Worm (Caenorhabditis elegans) whole organism, late embryonic: Measurements from ENCODE around the gene T04A6.2.

Experiments
- F13H6.1 ChIP-seq: sonication (generic microtip); optimal IDR thresholded peaks from 2 replicates; lab custom pipeline; 2016; ENCODE audit warnings: missing genetic modification characterization, missing compliant biosample characterization
- K09A11.1 ChIP-seq: sonication (generic microtip); optimal IDR thresholded peaks from 2 replicates; lab custom pipeline; 2017; ENCODE audit warnings: antibody characterized with exemption, mild to moderate bottlenecking, missing genetic modification characterization, missing compliant biosample characterization; ENCODE audit not compliant: insufficient read depth
- Y22D7AL.16 ChIP-seq: sonication (generic microtip); optimal IDR thresholded peaks from 2 replicates; lab custom pipeline; 2016; ENCODE audit warnings: missing genetic modification characterization, missing compliant biosample characterization
- ama-1 ChIP-seq: fragments of 150-350 bp; optimal IDR thresholded peaks from 2 replicates; lab custom pipeline; 2014
- ceh-18 ChIP-seq: sonication (generic microtip); optimal IDR thresholded peaks from 2 replicates; lab custom pipeline; 2016; ENCODE audit warnings: missing genetic modification characterization, missing compliant biosample characterization
- ceh-19 ChIP-seq: fragments of 200-800 bp; sonication (Bioruptor generic); optimal IDR thresholded peaks from 2 replicates; lab custom pipeline; 2018; ENCODE audit warnings: mild to moderate bottlenecking, missing genetic modification characterization, missing compliant biosample characterization
- ceh-2 ChIP-seq: sonication (generic microtip); optimal IDR thresholded peaks from 2 replicates; lab custom pipeline; 2016; ENCODE audit warnings: missing genotype, missing genetic modification characterization, missing compliant biosample characterization
- ceh-22 ChIP-seq: sonication (generic microtip); optimal IDR thresholded peaks from 2 replicates; lab custom pipeline; 2017; ENCODE audit warnings: missing biosample characterization, missing genetic modification characterization
- ceh-24 ChIP-seq: sonication (generic microtip); optimal IDR thresholded peaks from 2 replicates; lab custom pipeline; 2016; ENCODE audit warnings: mild to moderate bottlenecking, missing genetic modification characterization, missing compliant biosample characterization
- ceh-31 ChIP-seq: sonication (generic microtip); optimal IDR thresholded peaks from 2 replicates; lab custom pipeline; 2016; ENCODE audit warnings: missing genetic modification characterization, missing compliant biosample characterization
- ceh-9 ChIP-seq: sonication (generic microtip); optimal IDR thresholded peaks from 2 replicates; lab custom pipeline; 2016; ENCODE audit warnings: mild to moderate bottlenecking, missing genetic modification characterization, inconsistent platforms, missing compliant biosample characterization
- che-1 ChIP-seq: sonication (generic microtip); optimal IDR thresholded peaks from 2 replicates; lab custom pipeline; 2016; ENCODE audit warnings: mild to moderate bottlenecking, missing genetic modification characterization, missing compliant biosample characterization
- dmd-4 ChIP-seq: sonication (generic microtip); optimal IDR thresholded peaks from 2 replicates; lab custom pipeline; 2016; ENCODE audit warnings: borderline replicate concordance, missing genetic modification characterization, missing compliant biosample characterization
- dve-1 ChIP-seq: sonication (generic microtip); optimal IDR thresholded peaks from 2 replicates; lab custom pipeline; 2017; ENCODE audit warnings: antibody characterized with exemption, mild to moderate bottlenecking, missing genetic modification characterization, missing compliant biosample characterization
- elt-2 ChIP-seq: sonication (generic microtip); optimal IDR thresholded peaks from 2 replicates; lab custom pipeline; 2016; ENCODE audit warnings: missing genetic modification reagents, missing genetic modification characterization, missing compliant biosample characterization
- elt-4 ChIP-seq: sonication (generic microtip); optimal IDR thresholded peaks from 2 replicates; lab custom pipeline; 2016; ENCODE audit warnings: missing genetic modification characterization, missing compliant biosample characterization
- eyg-1 ChIP-seq: sonication (generic microtip); optimal IDR thresholded peaks from 2 replicates; lab custom pipeline; 2016; ENCODE audit warnings: missing genotype, missing genetic modification characterization, missing compliant biosample characterization
- fax-1 ChIP-seq: sonication (generic microtip); optimal IDR thresholded peaks from 2 replicates; lab custom pipeline; 2016; ENCODE audit warnings: missing genotype, missing genetic modification characterization, missing compliant biosample characterization
- fkh-6 ChIP-seq: sonication (generic microtip); optimal IDR thresholded peaks from 2 replicates; lab custom pipeline; 2016; ENCODE audit warnings: missing genetic modification characterization, missing compliant biosample characterization
- gmeb-2 ChIP-seq: sonication (generic microtip); optimal IDR thresholded peaks from 2 replicates; lab custom pipeline; 2016; ENCODE audit warnings: missing genetic modification characterization, inconsistent platforms, missing compliant biosample characterization
- hlh-30 ChIP-seq: sonication (generic microtip); optimal IDR thresholded peaks from 2 replicates; lab custom pipeline; 2017; ENCODE audit warnings: antibody characterized with exemption, missing genetic modification characterization, missing compliant biosample characterization; ENCODE audit not compliant: insufficient read depth
- hlh-6 ChIP-seq: sonication (generic microtip); optimal IDR thresholded peaks from 2 replicates; lab custom pipeline; 2016; ENCODE audit warnings: missing genotype, missing genetic modification characterization, missing compliant biosample characterization
- lin-11 ChIP-seq: fragments of 200-800 bp; sonication (Bioruptor generic); optimal IDR thresholded peaks from 2 replicates; lab custom pipeline; 2018; ENCODE audit warnings: mild to moderate bottlenecking, missing genetic modification characterization, missing compliant biosample characterization
- mec-3 ChIP-seq: sonication (generic microtip); optimal IDR thresholded peaks from 2 replicates; lab custom pipeline; 2016; ENCODE audit warnings: borderline replicate concordance, missing genetic modification characterization, missing compliant biosample characterization
- nhr-11 ChIP-seq: fragments of 150-350 bp; optimal IDR thresholded peaks from 2 replicates; lab custom pipeline; 2014; ENCODE audit warnings: missing biosample characterization, missing genetic modification characterization
- nhr-232 ChIP-seq: sonication (generic microtip); optimal IDR thresholded peaks from 2 replicates; lab custom pipeline; 2016; ENCODE audit warnings: missing genetic modification characterization, missing compliant biosample characterization
- npax-4 ChIP-seq: sonication (generic microtip); optimal IDR thresholded peaks from 2 replicates; lab custom pipeline; 2016; ENCODE audit warnings: missing genetic modification characterization, missing compliant biosample characterization
- pag-3 ChIP-seq: sonication (generic microtip); optimal IDR thresholded peaks from 2 replicates; lab custom pipeline; 2016; ENCODE audit warnings: missing compliant biosample characterization, missing genetic modification characterization, borderline replicate concordance
- pax-1 ChIP-seq: fragments of 150-350 bp; optimal IDR thresholded peaks from 2 replicates; lab custom pipeline; 2014; ENCODE audit warnings: missing biosample characterization, missing genetic modification characterization
- pha-2 ChIP-seq: sonication (generic microtip); optimal IDR thresholded peaks from 2 replicates; lab custom pipeline; 2017; ENCODE audit warnings: mild to moderate bottlenecking, missing genetic modification characterization, missing compliant biosample characterization
- pha-4 ChIP-seq: fragments of 150-350 bp; optimal IDR thresholded peaks from 2 replicates; lab custom pipeline; 2018; ENCODE audit warnings: missing biosample characterization, missing genetic modification reagents, missing genetic modification characterization
- pros-1 ChIP-seq: fragments of 150-350 bp; optimal IDR thresholded peaks from 2 replicates; lab custom pipeline; 2014; ENCODE audit warnings: missing biosample characterization, missing genetic modification reagents, missing genetic modification characterization
- ref-2 ChIP-seq: sonication (generic microtip); optimal IDR thresholded peaks from 2 replicates; lab custom pipeline; 2016; ENCODE audit warnings: missing genetic modification characterization, missing compliant biosample characterization
- sdc-2 ChIP-seq: sonication (generic microtip); optimal IDR thresholded peaks from 2 replicates; lab custom pipeline; 2016; ENCODE audit warnings: missing genotype, missing genetic modification characterization, missing compliant biosample characterization
- sox-4 ChIP-seq: sonication (generic microtip); optimal IDR thresholded peaks from 2 replicates; lab custom pipeline; 2017; ENCODE audit warnings: mild to moderate bottlenecking, missing genetic modification characterization, inconsistent platforms, missing compliant biosample characterization
- syd-9 ChIP-seq: sonication (generic microtip); optimal IDR thresholded peaks from 2 replicates; lab custom pipeline; 2016; ENCODE audit warnings: mild to moderate bottlenecking, missing genetic modification characterization, moderate library complexity, missing compliant biosample characterization
- tbx-2 ChIP-seq: sonication (generic microtip); optimal IDR thresholded peaks from 2 replicates; lab custom pipeline; 2016; ENCODE audit warnings: missing genetic modification characterization, missing compliant biosample characterization
- tbx-7 ChIP-seq: sonication (generic microtip); optimal IDR thresholded peaks from 2 replicates; lab custom pipeline; 2016; ENCODE audit warnings: missing genotype, missing genetic modification characterization, missing compliant biosample characterization
- ttx-3 ChIP-seq: sonication (generic microtip); optimal IDR thresholded peaks from 2 replicates; lab custom pipeline; 2016; ENCODE audit warnings: missing genetic modification reagents, missing genetic modification characterization, missing compliant biosample characterization
- unc-3 ChIP-seq, 2 experiments: fragments of 200-800 bp in 1 of 2; sonication (Bioruptor generic) in 1 of 2; sonication (generic microtip) in 1 of 2; conservative IDR thresholded peaks in 1 of 2; optimal IDR thresholded peaks in 1 of 2; 2 replicates each; pipeline versions ENCODE4 v1.3.6 to Lab custom; 2016 to 2022; ENCODE audit warnings: missing compliant biosample characterization in 2 of 2, missing genetic modification characterization in 2 of 2, missing genetic modification reagents in 1 of 2
- unc-42 ChIP-seq: sonication (generic microtip); optimal IDR thresholded peaks from 2 replicates; lab custom pipeline; 2016; ENCODE audit warnings: missing genotype, missing genetic modification characterization, missing compliant biosample characterization
- unc-86 ChIP-seq: sonication (generic microtip); optimal IDR thresholded peaks from 2 replicates; lab custom pipeline; 2016; ENCODE audit warnings: missing genetic modification characterization, missing compliant biosample characterization
- ztf-16 ChIP-seq: sonication (generic microtip); optimal IDR thresholded peaks from 2 replicates; lab custom pipeline; 2017; ENCODE audit warnings: missing genetic modification characterization, missing compliant biosample characterization

T04A6.2 gene

ce11 chrIII:7614530-7614929 is at the start of gene T04A6.2:
TSS of gene T04A6.2 (plus strand) at chrIII:7614830.
- TF ChIP-seq ttx-3 (no peak), ceh-31 (tag; lab: Kevin White, UChicago) (no peak), ceh-18 (tag; lab: Kevin White, UChicago) (no peak), K09A11.1 (no peak), sdc-2 (tag; lab: Kevin White, UChicago) (no peak), tbx-7 (no peak)

ce11 chrIII:7565247-7565646 is 49.4 kb upstream of the T04A6.2 start, which contains the start of gene ttr-8:
TSS of gene ttr-8 (minus strand) at chrIII:7565347.
- TF ChIP-seq F13H6.1 (tag; lab: Kevin White, UChicago) (no peak), unc-3 (GFP tag; conservative IDR thresholded peaks at IDR 0.05; lab: Robert Waterston, UW) (no peak), unc-3 (tag; optimal IDR thresholded peaks at IDR 0.05; lab: Kevin White, UChicago) (no peak), hlh-30 (tag; lab: Kevin White, UChicago) (no peak), ceh-22 (tag; lab: Kevin White, UChicago) (no peak), pros-1 (tag; lab: Kevin White, UChicago) (no peak), gmeb-2 (tag; lab: Kevin White, UChicago) (no peak), ttx-3 (no peak), fax-1 (tag; lab: Kevin White, UChicago) (no peak), nhr-11 (tag; lab: Kevin White, UChicago) (no peak), sox-4 (no peak), ceh-24 (tag; lab: Kevin White, UChicago) (no peak), elt-2 (tag; lab: Kevin White, UChicago) (no peak)

- no peak for TF ChIP-seq che-1 (tag; lab: Kevin White, UChicago)
- TF ChIP-seq eyg-1 (tag; lab: Kevin White, UChicago), result no peak
- TF ChIP-seq unc-86 (tag; lab: Kevin White, UChicago), result no peak
- TF ChIP-seq nhr-232 (tag; lab: Kevin White, UChicago), result no peak
- no peak for TF ChIP-seq pag-3 (tag; lab: Kevin White, UChicago)
- TF ChIP-seq ceh-24 (tag; lab: Kevin White, UChicago), result no peak
- TF ChIP-seq ceh-18 (tag; lab: Kevin White, UChicago), result no peak
- TF ChIP-seq sdc-2 (tag; lab: Kevin White, UChicago), result no peak
- no peak for TF ChIP-seq tbx-2
- no peak for TF ChIP-seq mec-3 (tag; lab: Kevin White, UChicago)
- TF ChIP-seq hlh-6 (tag; lab: Kevin White, UChicago), result no peak
- no peak for TF ChIP-seq Y22D7AL.16 (tag; lab: Kevin White, UChicago)
- no peak for TF ChIP-seq ceh-19 (GFP tag; lab: Kevin White, UChicago)
- no peak for TF ChIP-seq ztf-16 (tag; lab: Kevin White, UChicago)
- TF ChIP-seq unc-3 (GFP tag; conservative IDR thresholded peaks at IDR 0.05; lab: Robert Waterston, UW), result no peak
- TF ChIP-seq unc-3 (tag; optimal IDR thresholded peaks at IDR 0.05; lab: Kevin White, UChicago), result no peak
- no peak for TF ChIP-seq lin-11 (tag; lab: Kevin White, UChicago)
- TF ChIP-seq sox-4, result no peak
- no peak for TF ChIP-seq ceh-22 (tag; lab: Kevin White, UChicago)
- TF ChIP-seq hlh-30 (tag; lab: Kevin White, UChicago), result no peak
Measured at ce11 chrIII:7566098-7566497, 48.5 kb upstream of the T04A6.2 start, which contains the start of gene ttr-32. TSS of gene ttr-32 (plus strand) at chrIII:7566411.

- TF ChIP-seq elt-2 (tag; lab: Kevin White, UChicago) (peak; percentile 33), ceh-24 (tag; lab: Kevin White, UChicago) (no peak), ceh-31 (tag; lab: Kevin White, UChicago) (peak; percentile 86), ceh-2 (tag; lab: Kevin White, UChicago) (peak; percentile 40), ceh-22 (tag; lab: Kevin White, UChicago) (no peak), dmd-4 (tag; lab: Kevin White, UChicago) (peak; percentile 2), sdc-2 (tag; lab: Kevin White, UChicago) (peak; percentile 41), ama-1 (lab: Kevin White, UChicago) (no peak), pax-1 (tag; lab: Kevin White, UChicago) (no peak), hlh-6 (tag; lab: Kevin White, UChicago) (peak; percentile 48), fkh-6 (tag; lab: Kevin White, UChicago) (no peak), syd-9 (tag; lab: Kevin White, UChicago) (peak; percentile 13), hlh-30 (tag; lab: Kevin White, UChicago) (peak; percentile 89), elt-4 (tag; lab: Kevin White, UChicago) (no peak), ref-2 (tag; lab: Kevin White, UChicago) (peak; percentile 9), ceh-9 (no peak), dve-1 (tag; lab: Kevin White, UChicago) (peak; percentile 25), unc-42 (tag; lab: Kevin White, UChicago) (peak; percentile 59), unc-3 (GFP tag; conservative IDR thresholded peaks at IDR 0.05; lab: Robert Waterston, UW) (no peak), unc-3 (tag; optimal IDR thresholded peaks at IDR 0.05; lab: Kevin White, UChicago) (no peak), pha-2 (tag; lab: Kevin White, UChicago) (no peak), npax-4 (tag; lab: Kevin White, UChicago) (no peak), F13H6.1 (tag; lab: Kevin White, UChicago) (peak; percentile 56), sox-4 (no peak), pha-4 (tag; lab: Kevin White, UChicago) (no peak)
Measured at ce11 chrIII:7570083-7570695, 44.4 kb upstream of the T04A6.2 start, which contains the start of gene R13A5.7. TSS of gene R13A5.7 (minus strand) at chrIII:7570133.
